Worm (Caenorhabditis elegans): ENCODE data around the gene C26B9.1.

DNA sequence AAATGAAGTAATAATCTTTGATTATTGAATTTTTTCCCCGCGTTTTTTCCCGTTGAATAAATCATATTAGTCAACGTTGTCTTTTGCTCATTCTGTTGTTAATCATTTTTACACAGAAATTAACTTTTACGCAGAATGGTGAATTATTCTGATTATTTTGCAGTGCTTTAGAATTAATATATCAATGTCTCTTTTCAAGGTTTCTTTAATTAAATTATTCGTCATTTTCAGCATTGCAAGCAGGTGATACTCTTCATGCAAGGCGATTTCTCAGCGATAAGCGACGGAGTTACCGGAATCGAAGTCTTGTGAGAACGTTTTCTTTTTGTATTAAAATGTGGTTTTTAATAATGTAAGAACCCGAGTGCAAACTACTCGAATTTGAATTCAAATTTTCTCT lies 43.2 kb downstream of the C26B9.1 start:
- no peak for TF ChIP-seq him-1 (tag; optimal IDR thresholded peaks at IDR 0.05)
- TF ChIP-seq dao-5 (tag; optimal IDR thresholded peaks at IDR 0.05), result no peak
- TF ChIP-seq W03F9.2 (tag; optimal IDR thresholded peaks at IDR 0.05), result no peak
